Fruit fly (Drosophila melanogaster) whole organism, embryonic: ENCODE results near the gene CG2278.

ENCODE experiments used
- B-H1 ChIP-seq: fragments of 200-800 bp; sonication (Bioruptor generic); IDR thresholded peaks from 3 replicates; pipeline ENCODE4 v1.3.6; 2022; ENCODE audit warnings: missing biosample characterization, missing genetic modification characterization
- CG14860 ChIP-seq: fragments of 200-800 bp; sonication (Bioruptor generic); IDR thresholded peaks from 3 replicates; pipeline ENCODE4 v1.3.6; 2022; ENCODE audit warnings: missing biosample characterization, missing genetic modification characterization; ENCODE audit not compliant: partially characterized antibody
- CG17568 ChIP-seq: fragments of 200-800 bp; sonication (Bioruptor generic); optimal IDR thresholded peaks from 2 replicates; lab custom pipeline; 2018; ENCODE audit warnings: missing biosample characterization, mild to moderate bottlenecking, missing genetic modification characterization, moderate library complexity
- CG4328 ChIP-seq: fragments of 200-800 bp; sonication (Bioruptor generic); optimal IDR thresholded peaks from 3 replicates; lab custom pipeline; 2017; ENCODE audit warnings: missing biosample characterization, missing genetic modification reagents, missing genetic modification characterization
- CG5245 ChIP-seq: fragments of 200-800 bp; sonication (Bioruptor generic); optimal IDR thresholded peaks from 3 replicates; lab custom pipeline; 2016; ENCODE audit warnings: missing biosample characterization, missing genetic modification characterization
- Deaf1 ChIP-seq: fragments of 200-800 bp; optimal IDR thresholded peaks from 3 replicates; lab custom pipeline; 2019; ENCODE audit warnings: missing biosample characterization, mild to moderate bottlenecking, missing genetic modification characterization, moderate library complexity
- Drgx ChIP-seq: fragments of 200-800 bp; sonication (Bioruptor generic); IDR thresholded peaks from 2 replicates; pipeline ENCODE4 v1.3.6; 2022; ENCODE audit warnings: missing biosample characterization, missing genetic modification characterization
- ftz-f1 ChIP-seq: fragments of 200-800 bp; sonication (Bioruptor generic); optimal IDR thresholded peaks from 2 replicates; lab custom pipeline; 2016; ENCODE audit warnings: missing biosample characterization, missing genetic modification characterization
- gt ChIP-seq: fragments of 200-800 bp; sonication (Bioruptor generic); IDR thresholded peaks from 2 replicates; pipeline ENCODE4 v1.3.6; 2022; ENCODE audit warnings: missing biosample characterization, missing genetic modification characterization
- sob ChIP-seq: fragments of 200-800 bp; sonication (Bioruptor generic); IDR thresholded peaks from 2 replicates; pipeline ENCODE4 v1.3.6; 2022; ENCODE audit warnings: missing biosample characterization, missing genetic modification characterization
- stwl ChIP-seq: fragments of 200-800 bp; sonication (Bioruptor generic); optimal IDR thresholded peaks from 3 replicates; lab custom pipeline; 2018; ENCODE audit warnings: missing biosample characterization, mild to moderate bottlenecking, missing genetic modification characterization, moderate library complexity
- wek ChIP-seq: fragments of 200-800 bp; sonication (Bioruptor generic); optimal IDR thresholded peaks from 3 replicates; lab custom pipeline; 2018; ENCODE audit warnings: missing biosample characterization, mild to moderate bottlenecking, missing genetic modification characterization, moderate library complexity

dm6 chrX:8152718-8153117, 17.3 kb downstream of the CG2278 start, which contains the start of gene CG18262:
- TF ChIP-seq stwl (tag; lab: Kevin White, UChicago), result no peak
- no peak for TF ChIP-seq wek (GFP tag; lab: Kevin White, UChicago)
- TF ChIP-seq Drgx, result no peak
- TF ChIP-seq sob (GFP tag; lab: Robert Waterston, UW), result 0 out of 2 replicates have a peak, but pooled peaks have one; percentile 16
- no peak for TF ChIP-seq gt (GFP tag; lab: Robert Waterston, UW)
- TF ChIP-seq B-H1 (GFP tag; lab: Robert Waterston, UW), result no peak
- no peak for TF ChIP-seq CG17568 (GFP tag; lab: Kevin White, UChicago)
- no peak for TF ChIP-seq CG5245
- TF ChIP-seq Deaf1 (tag; lab: Kevin White, UChicago), result no peak
- no peak for TF ChIP-seq ftz-f1
- TF ChIP-seq CG14860 (GFP tag; lab: Robert Waterston, UW), result no peak
- TF ChIP-seq CG4328 (GFP tag; lab: Kevin White, UChicago), result no peak
